Worm (Caenorhabditis elegans): ENCODE measurements around the gene nape-1.

Gene nape-1

DNA sequence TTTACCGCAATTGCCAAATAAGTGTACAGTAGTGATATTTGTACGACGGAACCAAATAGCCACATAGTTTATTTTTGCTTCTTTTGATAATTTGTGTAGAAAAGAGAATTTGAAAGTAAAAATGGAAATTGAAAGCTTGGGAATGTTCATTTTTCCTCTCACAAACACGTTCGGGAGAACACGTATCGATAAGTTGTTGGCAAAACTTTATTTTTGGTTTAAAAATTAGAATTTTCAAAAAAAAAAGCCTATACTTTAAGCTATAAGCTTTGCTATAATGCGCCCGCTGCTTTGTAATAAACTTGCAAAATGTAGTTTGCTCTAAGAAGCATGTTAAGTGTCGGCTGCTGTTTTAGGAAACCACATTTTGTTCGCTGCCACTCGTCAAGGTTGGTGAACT is 14.7 kb upstream of the nape-1 start, which contains the start of gene Y37E11AR.7:
Gene Y37E11AR.7, minus strand, starts transcription at position 101 of the 400 bp plus-strand sequence.
- no peak for TF ChIP-seq mes-4 (tag; optimal IDR thresholded peaks at IDR 0.05)
- TF ChIP-seq Y53F4B.3 (GFP tag; IDR thresholded peaks at IDR 0.05), result no peak
- no peak for TF ChIP-seq chd-7 (tag; optimal IDR thresholded peaks at IDR 0.05)
- no peak for TF ChIP-seq let-526 (GFP tag; IDR thresholded peaks at IDR 0.05)
- TF ChIP-seq ceh-27 (GFP tag; optimal IDR thresholded peaks at IDR 0.05), result no peak
- no peak for TF ChIP-seq lin-40 (tag; optimal IDR thresholded peaks at IDR 0.05)
- TF ChIP-seq tbp1 (GFP tag; optimal IDR thresholded peaks at IDR 0.05), result no peak
- no peak for TF ChIP-seq attf-6 (GFP tag; IDR thresholded peaks at IDR 0.05)
- TF ChIP-seq snpc-1.1 (tag; optimal IDR thresholded peaks at IDR 0.05; ENCODE audit: insufficient read depth), result no peak
- no peak for TF ChIP-seq attf-5 (GFP tag; optimal IDR thresholded peaks at IDR 0.05)
- TF ChIP-seq ztf-3 (GFP tag; optimal IDR thresholded peaks at IDR 0.05), result no peak
- TF ChIP-seq bed-1 (GFP tag; IDR thresholded peaks at IDR 0.05), result no peak
- no peak for TF ChIP-seq somi-1 (GFP tag; optimal IDR thresholded peaks at IDR 0.05)

DNA sequence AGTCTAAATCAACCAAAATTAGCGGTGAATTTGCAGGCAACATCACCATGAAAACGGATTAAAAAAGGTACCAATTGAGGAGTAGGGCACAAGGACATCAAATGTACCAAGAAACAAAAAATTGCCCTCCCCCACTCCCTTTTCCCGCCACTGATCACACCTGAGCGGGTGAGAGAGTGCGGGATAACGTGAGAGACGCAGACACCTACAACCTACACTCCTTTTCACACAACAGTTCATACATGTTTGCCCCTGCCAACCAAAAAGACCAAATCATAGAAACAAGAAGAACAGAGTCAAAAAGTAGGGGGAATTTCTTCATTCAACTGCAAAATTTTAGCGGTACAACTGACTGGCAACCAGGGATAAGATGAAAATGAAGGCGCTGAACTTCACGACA is 11.6 kb upstream of the nape-1 start:
- TF ChIP-seq hmg-1.2 (GFP tag; IDR thresholded peaks at IDR 0.05) (peak; percentile 49; the same call in 1 of the 2 replicates), lir-1 (GFP tag; conservative IDR thresholded peaks at IDR 0.05) (no peak), ztf-28 (GFP tag; IDR thresholded peaks at IDR 0.05) (no peak), efl-1 (GFP tag; optimal IDR thresholded peaks at IDR 0.05) (peak; percentile 4), somi-1 (GFP tag; optimal IDR thresholded peaks at IDR 0.05) (no peak), tbx-9 (tag; optimal IDR thresholded peaks at IDR 0.05; ENCODE audit: borderline replicate concordance) (no peak)

DNA sequence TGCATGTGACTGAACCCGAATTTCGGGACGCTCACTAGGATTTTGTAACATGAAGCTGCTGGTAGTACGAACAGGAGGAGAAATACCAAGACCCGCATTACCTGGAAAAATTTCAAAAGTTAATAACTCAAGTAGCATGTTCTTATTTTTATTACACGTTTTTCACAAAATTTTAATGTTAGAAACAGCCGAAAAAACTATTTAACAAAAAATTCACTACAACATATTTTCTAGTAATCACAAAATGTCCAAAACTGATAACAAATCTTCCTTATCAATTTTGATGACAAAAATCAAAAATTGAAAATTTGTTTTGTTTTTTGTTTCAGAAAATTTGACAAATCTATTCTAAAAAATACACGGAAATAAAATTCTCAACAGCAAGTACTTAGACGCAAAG is 10.3 kb upstream of the nape-1 start, which contains the start of gene ugt-45:
Gene ugt-45, minus strand, starts transcription at position 101 of the 400 bp plus-strand sequence.
- no peak for TF ChIP-seq nfya-2 (GFP tag; IDR thresholded peaks at IDR 0.05)
- TF ChIP-seq lag-1 (GFP tag; IDR thresholded peaks at IDR 0.05), result no peak
- no peak for TF ChIP-seq tbp1 (GFP tag; optimal IDR thresholded peaks at IDR 0.05)
- no peak for TF ChIP-seq zim-3 (tag; optimal IDR thresholded peaks at IDR 0.05)
- no peak for TF ChIP-seq nhr-120 (GFP tag; IDR thresholded peaks at IDR 0.05)
- no peak for TF ChIP-seq ztf-25 (GFP tag; IDR thresholded peaks at IDR 0.05)
- no peak for TF ChIP-seq mcd-1 (GFP tag; IDR thresholded peaks at IDR 0.05)
- no peak for TF ChIP-seq egl-18 (GFP tag; IDR thresholded peaks at IDR 0.05)
- no peak for TF ChIP-seq T07F8.4 (tag; optimal IDR thresholded peaks at IDR 0.05)

DNA sequence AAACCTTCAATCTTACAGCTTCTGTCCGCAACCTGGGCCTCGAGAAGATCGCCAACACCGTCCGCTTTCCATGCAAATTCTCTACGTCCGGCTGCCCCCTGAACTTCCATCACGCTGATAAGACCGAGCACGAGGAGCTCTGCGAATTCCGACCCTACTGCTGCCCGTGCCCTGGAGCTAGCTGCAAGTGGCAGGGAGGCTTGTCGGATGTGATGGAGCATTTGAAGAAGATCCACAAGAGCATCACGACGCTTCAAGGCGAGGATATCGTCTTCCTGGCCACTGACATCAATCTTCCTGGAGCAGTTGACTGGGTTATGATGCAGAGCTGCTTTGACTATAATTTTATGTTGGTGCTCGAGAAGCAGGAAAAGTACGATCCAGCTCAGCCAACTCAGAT is 5.1 kb upstream of the nape-1 start:
- TF ChIP-seq egrh-3 (GFP tag; IDR thresholded peaks at IDR 0.05), result peak; percentile 53; the same call in 1 of the 2 replicates
- no peak for TF ChIP-seq unc-130 (GFP tag; optimal IDR thresholded peaks at IDR 0.05)
- no peak for TF ChIP-seq ztf-22 (GFP tag; optimal IDR thresholded peaks at IDR 0.05)
- 0 out of 2 replicates have a peak, but pooled peaks have one; percentile 36 for TF ChIP-seq nfyb-1 (GFP tag; IDR thresholded peaks at IDR 0.05)
- no peak for TF ChIP-seq Y56A3A.18 (GFP tag; IDR thresholded peaks at IDR 0.05)
- TF ChIP-seq mxl-1 (tag; optimal IDR thresholded peaks at IDR 0.05), result no peak
- TF ChIP-seq repo-1 (tag; optimal IDR thresholded peaks at IDR 0.05), result peak; percentile 42
- TF ChIP-seq ZK185.1 (tag; optimal IDR thresholded peaks at IDR 0.05; ENCODE audit: poor library complexity, severe bottlenecking), result no peak
- TF ChIP-seq nfya-2 (GFP tag; IDR thresholded peaks at IDR 0.05), result no peak
- peak; percentile 15 for TF ChIP-seq ets-4 (GFP tag; optimal IDR thresholded peaks at IDR 0.05)
- TF ChIP-seq cebp-1 (GFP tag; IDR thresholded peaks at IDR 0.05), result no peak
- peak; percentile 8 for TF ChIP-seq cebp-1 (tag; optimal IDR thresholded peaks at IDR 0.05)
- peak; percentile 56 for TF ChIP-seq zfh-2 (GFP tag; conservative IDR thresholded peaks at IDR 0.05)
- 0 out of 2 replicates have a peak, but pooled peaks have one; percentile 44 for TF ChIP-seq lin-26 (GFP tag; IDR thresholded peaks at IDR 0.05)
